Worm (Caenorhabditis elegans) whole organism, L3 larva: ENCODE results near the gene F58H1.6.

Experiments
- R02D3.7 ChIP-seq: fragments of 150-350 bp; optimal IDR thresholded peaks from 2 replicates; lab custom pipeline; 2014; ENCODE audit warnings: missing biosample characterization, missing genetic modification characterization
- ZK546.5 ChIP-seq: sonication (generic microtip); optimal IDR thresholded peaks from 2 replicates; lab custom pipeline; 2017; ENCODE audit warnings: missing biosample characterization, missing genetic modification characterization
- aly-2 ChIP-seq: fragments of 150-350 bp; optimal IDR thresholded peaks from 2 replicates; lab custom pipeline; 2014; ENCODE audit warnings: missing biosample characterization, missing genetic modification characterization
- ama-1 ChIP-seq: fragments of 150-350 bp; optimal IDR thresholded peaks from 2 replicates; lab custom pipeline; 2018
- ceh-16 ChIP-seq: sonication (generic microtip); optimal IDR thresholded peaks from 2 replicates; lab custom pipeline; 2017; ENCODE audit warnings: missing biosample characterization, missing genetic modification characterization
- ceh-28 ChIP-seq: fragments of 150-350 bp; optimal IDR thresholded peaks from 2 replicates; lab custom pipeline; 2014; ENCODE audit warnings: missing biosample characterization, missing genetic modification reagents, missing genetic modification characterization
- ceh-9 ChIP-seq: sonication (generic microtip); optimal IDR thresholded peaks from 2 replicates; lab custom pipeline; 2018; ENCODE audit warnings: missing biosample characterization, missing genetic modification characterization
- daf-12 ChIP-seq: fragments of 150-350 bp; optimal IDR thresholded peaks from 2 replicates; lab custom pipeline; 2014; ENCODE audit warnings: missing biosample characterization, missing genetic modification reagents, missing genetic modification characterization
- elt-2 ChIP-seq: sonication (generic microtip); optimal IDR thresholded peaks from 2 replicates; lab custom pipeline; 2016; ENCODE audit warnings: missing genetic modification reagents, mild to moderate bottlenecking, missing genetic modification characterization, missing compliant biosample characterization
- elt-3 ChIP-seq, 3 experiments: fragments of 150-350 bp in 1 of 3; sonication (generic microtip) in 2 of 3; optimal IDR thresholded peaks; 2 replicates in 2 of 3; 4 replicates in 1 of 3; lab custom pipeline; 2014 to 2017; ENCODE audit warnings: missing biosample characterization in 3 of 3, missing genetic modification characterization in 3 of 3
- eor-1 ChIP-seq, 2 experiments: fragments of 150-350 bp; optimal IDR thresholded peaks; 2 replicates each; lab custom pipeline; 2014 to 2018; ENCODE audit warnings: missing biosample characterization in 2 of 2, missing genetic modification characterization in 2 of 2
- fkh-2 ChIP-seq: fragments of 150-350 bp; optimal IDR thresholded peaks from 2 replicates; lab custom pipeline; 2014; ENCODE audit warnings: missing biosample characterization, missing genetic modification reagents, missing genetic modification characterization
- fos-1 ChIP-seq: fragments of 150-350 bp; optimal IDR thresholded peaks from 2 replicates; lab custom pipeline; 2014; ENCODE audit warnings: missing biosample characterization, missing genetic modification characterization
- hmg-11 ChIP-seq: sonication (generic microtip); optimal IDR thresholded peaks from 2 replicates; lab custom pipeline; 2016; ENCODE audit warnings: missing genetic modification characterization, missing compliant biosample characterization
- jun-1 ChIP-seq: fragments of 150-350 bp; optimal IDR thresholded peaks from 2 replicates; lab custom pipeline; 2014; ENCODE audit warnings: missing biosample characterization, missing genetic modification reagents, missing genetic modification characterization
- lin-15B ChIP-seq: fragments of 150-350 bp; optimal IDR thresholded peaks from 2 replicates; lab custom pipeline; 2014; ENCODE audit warnings: missing biosample characterization, missing genetic modification characterization
- lin-39 ChIP-seq: fragments of 150-350 bp; optimal IDR thresholded peaks from 2 replicates; lab custom pipeline; 2018; ENCODE audit warnings: missing biosample characterization, missing genetic modification reagents, missing genetic modification characterization
- lsy-12 ChIP-seq: sonication (generic microtip); optimal IDR thresholded peaks from 2 replicates; lab custom pipeline; 2016; ENCODE audit warnings: mild to moderate bottlenecking, missing genetic modification characterization, missing compliant biosample characterization
- mdl-1 ChIP-seq: fragments of 150-350 bp; optimal IDR thresholded peaks from 2 replicates; lab custom pipeline; 2014; ENCODE audit warnings: missing biosample characterization, missing genetic modification characterization
- nfya-1 ChIP-seq: sonication (generic microtip); optimal IDR thresholded peaks from 2 replicates; lab custom pipeline; 2017; ENCODE audit warnings: missing genetic modification characterization, mild to moderate bottlenecking, missing compliant biosample characterization, antibody characterized with exemption, moderate library complexity; ENCODE audit not compliant: insufficient read depth
- nhr-11 ChIP-seq: fragments of 150-350 bp; optimal IDR thresholded peaks from 2 replicates; lab custom pipeline; 2014; ENCODE audit warnings: missing biosample characterization, missing genetic modification characterization
- nhr-23 ChIP-seq: fragments of 150-350 bp; optimal IDR thresholded peaks from 2 replicates; lab custom pipeline; 2014; ENCODE audit warnings: missing biosample characterization, missing genetic modification reagents, missing genetic modification characterization
- nhr-237 ChIP-seq: fragments of 150-350 bp; optimal IDR thresholded peaks from 2 replicates; lab custom pipeline; 2014; ENCODE audit warnings: missing biosample characterization, missing genetic modification characterization
- nhr-25 ChIP-seq: sonication (generic microtip); optimal IDR thresholded peaks from 2 replicates; lab custom pipeline; 2017; ENCODE audit warnings: missing biosample characterization, missing genetic modification characterization
- nhr-43 ChIP-seq: sonication (generic microtip); optimal IDR thresholded peaks from 2 replicates; lab custom pipeline; 2016; ENCODE audit warnings: mild to moderate bottlenecking, missing genetic modification characterization, missing compliant biosample characterization; ENCODE audit not compliant: poor library complexity, severe bottlenecking
- nhr-67 ChIP-seq: fragments of 150-350 bp; optimal IDR thresholded peaks from 2 replicates; lab custom pipeline; 2014; ENCODE audit warnings: missing biosample characterization, missing genetic modification characterization
- pqm-1 ChIP-seq: fragments of 150-350 bp; optimal IDR thresholded peaks from 2 replicates; lab custom pipeline; 2017; ENCODE audit warnings: missing biosample characterization, missing genetic modification characterization, inconsistent platforms
- sea-2 ChIP-seq: fragments of 150-350 bp; sonication (generic microtip); optimal IDR thresholded peaks from 4 replicates; lab custom pipeline; 2014; ENCODE audit warnings: missing biosample characterization, missing genetic modification reagents, missing genetic modification characterization
- snpc-4 ChIP-seq: fragments of 150-350 bp; optimal IDR thresholded peaks from 2 replicates; lab custom pipeline; 2014; ENCODE audit warnings: missing biosample characterization, missing genetic modification characterization
- unc-62 ChIP-seq: fragments of 150-350 bp; sonication (generic microtip); optimal IDR thresholded peaks from 4 replicates; lab custom pipeline; 2014; ENCODE audit warnings: missing biosample characterization, missing genetic modification reagents, missing genetic modification characterization
- ztf-4 ChIP-seq: fragments of 150-350 bp; optimal IDR thresholded peaks from 2 replicates; lab custom pipeline; 2014; ENCODE audit warnings: missing biosample characterization, missing genetic modification characterization

F58H1.6 gene

ce11 chrV:11900127-11900526 is 42.3 kb upstream of the F58H1.6 start:
- no peak for TF ChIP-seq nhr-237 (tag; lab: Kevin White, UChicago)
- peak; percentile 72 for TF ChIP-seq pqm-1 (tag; lab: Kevin White, UChicago)
- TF ChIP-seq elt-2 (tag; lab: Kevin White, UChicago): peak; percentile 84

- TF ChIP-seq unc-62 (GFP tag; lab: Kevin White, UChicago) (no peak), lsy-12 (tag; lab: Kevin White, UChicago) (no peak)
Measured at ce11 chrV:11901260-11901659, 41.2 kb upstream of the F58H1.6 start.

- TF ChIP-seq R02D3.7 (no peak), nhr-43 (tag; lab: Kevin White, UChicago) (no peak), elt-2 (tag; lab: Kevin White, UChicago) (no peak), nhr-23 (tag; lab: Kevin White, UChicago) (no peak), ZK546.5 (no peak), nhr-237 (tag; lab: Kevin White, UChicago) (no peak), mdl-1 (tag; lab: Kevin White, UChicago) (no peak), nhr-67 (tag; lab: Kevin White, UChicago) (no peak), ceh-9 (tag; lab: Kevin White, UChicago) (no peak), snpc-4 (tag; lab: Kevin White, UChicago) (no peak), eor-1 (tag; optimal IDR thresholded peaks at IDR 0.05; lab: Kevin White, UChicago) (no peak), nfya-1 (tag; lab: Kevin White, UChicago) (no peak), aly-2 (tag; lab: Kevin White, UChicago) (no peak), unc-62 (GFP tag; lab: Kevin White, UChicago) (no peak), ceh-28 (tag; lab: Kevin White, UChicago) (no peak), daf-12 (tag; lab: Kevin White, UChicago) (no peak), ama-1 (no peak), elt-3 (tag; optimal IDR thresholded peaks at IDR 0.05; lab: Kevin White, UChicago) (no peak), lin-39 (tag; lab: Kevin White, UChicago) (no peak)
- TF ChIP-seq, all 47 proteins: peak for 0
Measured at ce11 chrV:11902161-11902560, 40.3 kb upstream of the F58H1.6 start.

- TF ChIP-seq lin-39 (tag; lab: Kevin White, UChicago) (no peak), nhr-11 (tag; lab: Kevin White, UChicago) (no peak), ztf-4 (tag; lab: Kevin White, UChicago) (no peak), fos-1 (tag; lab: Kevin White, UChicago) (no peak), fkh-2 (tag; lab: Kevin White, UChicago) (no peak)
Measured at ce11 chrV:11905977-11906376, 36.4 kb upstream of the F58H1.6 start.

- TF ChIP-seq jun-1 (tag; lab: Kevin White, UChicago): no peak
Measured at ce11 chrV:11913283-11913682, 29.1 kb upstream of the F58H1.6 start.

ce11 chrV:11917186-11917585 is 25.2 kb upstream of the F58H1.6 start, which contains the start of gene R31.2:
R31.2 (plus strand) TSS chrV:11917573.
- no peak for TF ChIP-seq daf-12 (tag; lab: Kevin White, UChicago)
- TF ChIP-seq hmg-11 (tag; lab: Kevin White, UChicago): no peak

ce11 chrV:11919639-11920038 is 22.8 kb upstream of the F58H1.6 start:
- TF ChIP-seq aly-2 (tag; lab: Kevin White, UChicago) (no peak), nhr-11 (tag; lab: Kevin White, UChicago) (no peak), ceh-28 (tag; lab: Kevin White, UChicago) (no peak), daf-12 (tag; lab: Kevin White, UChicago) (no peak), jun-1 (tag; lab: Kevin White, UChicago) (no peak), ceh-16 (tag; lab: Kevin White, UChicago) (no peak), sea-2 (GFP tag; lab: Kevin White, UChicago) (no peak), nhr-25 (tag; lab: Kevin White, UChicago) (no peak), lin-15B (no peak), eor-1 (tag; optimal IDR thresholded peaks at IDR 0.05; lab: Kevin White, UChicago) (no peak)
